Worm (Caenorhabditis elegans): ENCODE results near the gene idpc-5.

idpc-5 gene

DNA sequence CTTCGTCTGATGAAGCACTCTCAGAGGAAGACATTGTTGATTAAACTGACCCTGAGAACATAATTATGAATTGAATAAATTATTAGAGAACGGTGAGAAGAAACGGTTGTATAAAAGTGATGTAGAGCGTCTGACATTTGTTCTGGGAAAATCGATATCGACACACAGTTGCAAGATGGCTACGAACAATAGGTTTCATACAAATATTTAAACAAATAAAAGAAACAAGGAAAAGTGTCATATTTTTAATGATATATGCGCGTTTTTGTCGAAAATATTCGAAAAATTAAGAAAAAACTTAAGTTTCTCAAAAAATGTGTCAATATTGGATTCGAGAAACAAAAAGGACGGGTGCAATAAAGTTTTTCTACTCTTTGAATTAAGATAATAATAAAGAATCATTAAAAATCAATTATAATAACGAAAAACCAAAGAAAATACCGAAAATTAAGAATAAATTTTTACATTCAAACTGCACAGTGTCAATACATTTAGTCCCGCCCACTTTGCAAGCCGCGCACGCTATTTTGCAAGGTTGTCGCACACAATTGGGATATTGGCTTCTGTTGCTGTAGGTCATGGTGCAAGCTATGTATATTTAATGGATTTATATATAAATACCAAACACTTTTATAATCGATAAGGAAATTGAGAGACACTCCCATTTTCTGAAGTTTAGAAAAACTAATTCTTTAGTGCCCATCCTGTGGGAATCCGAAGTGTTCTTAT lies 40.0 kb downstream of the idpc-5 start, which contains the start of gene rtfo-1 (continued):
- TF ChIP-seq K09A11.1 (tag; optimal IDR thresholded peaks at IDR 0.05; ENCODE audit: insufficient read depth): peak; percentile 75
- no peak for TF ChIP-seq sdc-2 (tag; optimal IDR thresholded peaks at IDR 0.05)
- TF ChIP-seq ztf-16 (tag; optimal IDR thresholded peaks at IDR 0.05): no peak
- no peak for TF ChIP-seq unc-86 (tag; optimal IDR thresholded peaks at IDR 0.05)
- TF ChIP-seq rnt-1 (tag; optimal IDR thresholded peaks at IDR 0.05): no peak
- peak; percentile 12 for TF ChIP-seq gmeb-2 (tag; optimal IDR thresholded peaks at IDR 0.05)
- TF ChIP-seq K02D7.2 (tag; optimal IDR thresholded peaks at IDR 0.05): no peak
- no peak for TF ChIP-seq C08G9.2 (tag; optimal IDR thresholded peaks at IDR 0.05)
- no peak for TF ChIP-seq eyg-1 (tag; optimal IDR thresholded peaks at IDR 0.05)
- peak; percentile 30 for TF ChIP-seq madf-2 (tag; optimal IDR thresholded peaks at IDR 0.05)
- TF ChIP-seq pros-1 (tag; optimal IDR thresholded peaks at IDR 0.05): no peak
- TF ChIP-seq tbx-7 (tag; optimal IDR thresholded peaks at IDR 0.05): no peak
- TF ChIP-seq hlh-15 (tag; optimal IDR thresholded peaks at IDR 0.05): no peak
- no peak for TF ChIP-seq ceh-6 (GFP tag; optimal IDR thresholded peaks at IDR 0.05)
- no peak for TF ChIP-seq ceh-45 (GFP tag; IDR thresholded peaks at IDR 0.05)
- no peak for TF ChIP-seq elt-4 (tag; optimal IDR thresholded peaks at IDR 0.05)
- no peak for TF ChIP-seq F13H6.1 (tag; optimal IDR thresholded peaks at IDR 0.05)
- peak; percentile 2 for TF ChIP-seq hlh-8 (tag; optimal IDR thresholded peaks at IDR 0.05)

DNA sequence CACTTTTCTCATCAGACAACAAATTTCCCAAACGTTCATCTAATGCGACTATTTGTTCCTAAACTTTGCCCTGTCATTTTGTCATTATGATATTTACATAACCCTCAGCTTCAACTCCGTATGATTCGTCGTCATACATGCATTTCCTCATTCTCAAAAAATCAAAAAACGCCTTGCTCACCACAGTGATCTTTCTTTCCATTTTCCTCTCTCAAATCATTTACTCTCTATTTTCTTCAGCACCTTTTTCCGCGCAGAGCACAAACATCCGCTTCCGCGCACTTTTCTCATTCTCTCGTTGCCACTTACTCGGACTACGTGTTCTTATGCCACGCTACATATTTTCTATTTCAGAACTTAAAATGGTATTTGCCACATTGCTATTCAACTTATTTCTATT lies 45.7 kb downstream of the idpc-5 start, which contains the start of gene F25B3.2:
TSS of gene F25B3.2 (plus strand) at position 301 of the 400 bp plus-strand sequence.
- TF ChIP-seq dve-1 (tag; optimal IDR thresholded peaks at IDR 0.05) (no peak), ceh-6 (GFP tag; optimal IDR thresholded peaks at IDR 0.05) (no peak), lim-6 (tag; optimal IDR thresholded peaks at IDR 0.05) (no peak), hlh-13 (GFP tag; optimal IDR thresholded peaks at IDR 0.05) (no peak), unc-42 (tag; optimal IDR thresholded peaks at IDR 0.05) (no peak), eyg-1 (tag; optimal IDR thresholded peaks at IDR 0.05) (no peak), ref-2 (tag; optimal IDR thresholded peaks at IDR 0.05) (no peak), K02D7.2 (tag; optimal IDR thresholded peaks at IDR 0.05) (no peak), sox-2 (GFP tag; IDR thresholded peaks at IDR 0.05) (no peak), ceh-18 (tag; optimal IDR thresholded peaks at IDR 0.05) (no peak), tbx-2 (tag; optimal IDR thresholded peaks at IDR 0.05) (no peak), ceh-9 (tag; optimal IDR thresholded peaks at IDR 0.05) (no peak), ztf-16 (tag; optimal IDR thresholded peaks at IDR 0.05) (no peak), ets-4 (tag; optimal IDR thresholded peaks at IDR 0.05) (no peak), ceh-30 (tag; optimal IDR thresholded peaks at IDR 0.05) (no peak), sdc-2 (tag; optimal IDR thresholded peaks at IDR 0.05) (no peak), mec-3 (tag; optimal IDR thresholded peaks at IDR 0.05; ENCODE audit: borderline replicate concordance) (no peak)

Measured in whole organism, late embryonic.